Fruit fly (Drosophila melanogaster) whole organism, embryonic: ENCODE results near the gene Klp10A.

Source experiments
- BEAF-32 ChIP-seq: fragments of 200-800 bp; sonication (Bioruptor generic); optimal IDR thresholded peaks from 3 replicates; lab custom pipeline; 2017; ENCODE audit warnings: missing biosample characterization, missing genetic modification characterization, mild to moderate bottlenecking, moderate library complexity, missing genetic modification reagents
- CG11560 ChIP-seq: fragments of 200-800 bp; sonication (Bioruptor generic); IDR thresholded peaks from 3 replicates; pipeline ENCODE4 v1.3.6; 2022; ENCODE audit warnings: missing biosample characterization, missing genetic modification characterization
- CG11695 ChIP-seq: fragments of 200-800 bp; sonication (Bioruptor generic); IDR thresholded peaks from 3 replicates; pipeline ENCODE4 v1.3.6; 2022; ENCODE audit warnings: missing biosample characterization, missing genetic modification characterization
- CG14860 ChIP-seq: fragments of 200-800 bp; sonication (Bioruptor generic); IDR thresholded peaks from 3 replicates; pipeline ENCODE4 v1.3.6; 2022; ENCODE audit warnings: missing biosample characterization, missing genetic modification characterization; ENCODE audit not compliant: partially characterized antibody
- CG15514 ChIP-seq: fragments of 200-800 bp; sonication (Bioruptor generic); optimal IDR thresholded peaks from 3 replicates; lab custom pipeline; 2017; ENCODE audit warnings: missing biosample characterization, missing genetic modification characterization, mild to moderate bottlenecking, moderate library complexity, missing genetic modification reagents
- CG2678 ChIP-seq: fragments of 200-800 bp; sonication (Bioruptor generic); optimal IDR thresholded peaks from 3 replicates; lab custom pipeline; 2019; ENCODE audit warnings: missing biosample characterization, mild to moderate bottlenecking, missing genetic modification characterization, moderate library complexity
- CG30020 ChIP-seq: fragments of 200-800 bp; optimal IDR thresholded peaks from 2 replicates; lab custom pipeline; 2019; ENCODE audit warnings: missing biosample characterization, mild to moderate bottlenecking, missing genetic modification characterization, moderate library complexity
- CG34224 ChIP-seq: fragments of 200-800 bp; sonication (Bioruptor generic); IDR thresholded peaks from 3 replicates; pipeline ENCODE4 v1.3.6; 2022; ENCODE audit warnings: missing biosample characterization, missing genetic modification characterization; ENCODE audit not compliant: partially characterized antibody
- CG4424 ChIP-seq: fragments of 200-800 bp; sonication (Bioruptor generic); optimal IDR thresholded peaks from 3 replicates; lab custom pipeline; 2016; ENCODE audit warnings: missing biosample characterization, missing genetic modification characterization
- CG4617 ChIP-seq: fragments of 200-800 bp; sonication (Bioruptor generic); optimal IDR thresholded peaks from 3 replicates; lab custom pipeline; 2016; ENCODE audit warnings: missing biosample characterization, missing genetic modification characterization, borderline replicate concordance
- CG6791 ChIP-seq: fragments of 200-800 bp; sonication (Bioruptor generic); IDR thresholded peaks from 3 replicates; pipeline ENCODE4 v1.3.6; 2022; ENCODE audit warnings: missing biosample characterization, missing genetic modification characterization; ENCODE audit not compliant: partially characterized antibody
- CG8359 ChIP-seq: fragments of 200-800 bp; sonication (Bioruptor generic); optimal IDR thresholded peaks from 2 replicates; lab custom pipeline; 2017; ENCODE audit warnings: missing biosample characterization, mild to moderate bottlenecking, missing genetic modification characterization, borderline replicate concordance
- Doc3 ChIP-seq: fragments of 200-800 bp; sonication (Bioruptor generic); IDR thresholded peaks from 3 replicates; pipeline ENCODE4 v1.3.6; 2022; ENCODE audit warnings: missing biosample characterization, missing genetic modification characterization; ENCODE audit not compliant: partially characterized antibody
- Dp ChIP-seq: fragments of 200-800 bp; sonication (Bioruptor generic); optimal IDR thresholded peaks from 2 replicates; lab custom pipeline; 2018; ENCODE audit warnings: missing biosample characterization, mild to moderate bottlenecking, missing genetic modification characterization, moderate library complexity
- Dref ChIP-seq: fragments of 200-800 bp; sonication (Bioruptor generic); IDR thresholded peaks from 2 replicates; pipeline ENCODE4 v1.3.6; 2022; ENCODE audit warnings: missing biosample characterization, missing genetic modification characterization
- HLH4C ChIP-seq: fragments of 200-800 bp; sonication (Bioruptor generic); IDR thresholded peaks from 3 replicates; pipeline ENCODE4 v1.3.6; 2022; ENCODE audit warnings: missing biosample characterization, missing genetic modification characterization; ENCODE audit not compliant: partially characterized antibody
- MBD-R2 ChIP-seq: fragments of 200-800 bp; sonication (Bioruptor generic); IDR thresholded peaks from 2 replicates; pipeline ENCODE4 v1.3.6; 2022; ENCODE audit warnings: missing biosample characterization, missing genetic modification characterization
- MESR4 ChIP-seq: fragments of 200-800 bp; sonication (Bioruptor generic); optimal IDR thresholded peaks from 2 replicates; lab custom pipeline; 2018; ENCODE audit warnings: missing biosample characterization, mild to moderate bottlenecking, missing genetic modification characterization, moderate library complexity
- Med ChIP-seq: fragments of 200-800 bp; sonication (Bioruptor generic); peaks from one replicate; lab custom pipeline; 2016; ENCODE audit warnings: missing biosample characterization, missing genetic modification characterization, mild to moderate bottlenecking, inconsistent platforms, moderate library complexity
- Scr ChIP-seq: fragments of 200-800 bp; sonication (Bioruptor generic); IDR thresholded peaks from 2 replicates; pipeline ENCODE4 v1.3.6; 2022; ENCODE audit warnings: missing biosample characterization, missing genetic modification characterization; ENCODE audit not compliant: partially characterized antibody
- ato ChIP-seq: fragments of 200-800 bp; sonication (Bioruptor generic); IDR thresholded peaks from 2 replicates; pipeline ENCODE4 v1.3.6; 2022; ENCODE audit warnings: missing biosample characterization, missing genetic modification characterization; ENCODE audit not compliant: partially characterized antibody
- bbx ChIP-seq: fragments of 200-800 bp; sonication (Bioruptor generic); IDR thresholded peaks from 2 replicates; pipeline ENCODE4 v1.3.6; 2022; ENCODE audit warnings: missing biosample characterization, missing genetic modification characterization; ENCODE audit not compliant: partially characterized antibody
- cas ChIP-seq: fragments of 200-800 bp; sonication (Bioruptor generic); IDR thresholded peaks from 2 replicates; pipeline ENCODE4 v1.3.6; 2022; ENCODE audit warnings: missing biosample characterization, missing genetic modification characterization
- dmrt11E ChIP-seq: fragments of 200-800 bp; sonication (Bioruptor generic); optimal IDR thresholded peaks from 3 replicates; lab custom pipeline; 2018; ENCODE audit warnings: missing biosample characterization, mild to moderate bottlenecking, missing genetic modification characterization, moderate library complexity
- dysf ChIP-seq: fragments of 200-800 bp; sonication (Bioruptor generic); IDR thresholded peaks from 3 replicates; pipeline ENCODE4 v1.3.6; 2022; ENCODE audit warnings: missing biosample characterization, missing genetic modification characterization
- hb ChIP-seq: fragments of 200-800 bp; sonication (Bioruptor generic); IDR thresholded peaks from 3 replicates; pipeline ENCODE4 v1.3.6; 2022; ENCODE audit warnings: missing biosample characterization, missing genetic modification characterization; ENCODE audit not compliant: partially characterized antibody
- ken ChIP-seq: fragments of 200-800 bp; sonication (Bioruptor generic); IDR thresholded peaks from 3 replicates; pipeline ENCODE4 v1.3.6; 2022; ENCODE audit warnings: missing biosample characterization, missing genetic modification characterization
- knrl ChIP-seq: fragments of 200-800 bp; sonication (Bioruptor generic); IDR thresholded peaks from 3 replicates; pipeline ENCODE4 v1.3.6; 2022; ENCODE audit warnings: missing biosample characterization, missing genetic modification characterization; ENCODE audit not compliant: partially characterized antibody
- mld ChIP-seq: fragments of 200-800 bp; sonication (Bioruptor generic); IDR thresholded peaks from 3 replicates; pipeline ENCODE4 v1.3.6; 2022; ENCODE audit warnings: missing biosample characterization, missing genetic modification characterization; ENCODE audit not compliant: partially characterized antibody
- ro ChIP-seq: fragments of 200-800 bp; sonication (Bioruptor generic); IDR thresholded peaks from 2 replicates; pipeline ENCODE4 v1.3.6; 2022; ENCODE audit warnings: missing biosample characterization, missing genetic modification characterization
- row ChIP-seq: fragments of 200-800 bp; sonication (Bioruptor generic); IDR thresholded peaks from 3 replicates; pipeline ENCODE4 v1.3.6; 2022; ENCODE audit warnings: missing biosample characterization, missing genetic modification characterization
- sens ChIP-seq: fragments of 200-800 bp; sonication (Bioruptor generic); peaks from one replicate; lab custom pipeline; 2016; ENCODE audit warnings: missing biosample characterization, missing genetic modification characterization
- tio ChIP-seq: fragments of 200-800 bp; sonication (Bioruptor generic); optimal IDR thresholded peaks from 2 replicates; lab custom pipeline; 2017; ENCODE audit warnings: missing biosample characterization, missing genetic modification characterization, inconsistent platforms
- tna ChIP-seq: fragments of 200-800 bp; sonication (Bioruptor generic); IDR thresholded peaks from 2 replicates; pipeline ENCODE4 v1.3.6; 2022; ENCODE audit warnings: missing biosample characterization, missing genetic modification characterization; ENCODE audit not compliant: partially characterized antibody
- trem ChIP-seq: fragments of 200-800 bp; optimal IDR thresholded peaks from 3 replicates; lab custom pipeline; 2019; ENCODE audit warnings: missing biosample characterization, mild to moderate bottlenecking, missing genetic modification characterization, moderate library complexity
- unc-4 ChIP-seq: fragments of 200-800 bp; sonication (Bioruptor generic); IDR thresholded peaks from 2 replicates; pipeline ENCODE4 v1.3.6; 2022; ENCODE audit warnings: missing biosample characterization, missing genetic modification characterization; ENCODE audit not compliant: partially characterized antibody
- vnd ChIP-seq: fragments of 200-800 bp; sonication (Bioruptor generic); IDR thresholded peaks from 3 replicates; pipeline ENCODE4 v1.3.6; 2022; ENCODE audit warnings: missing biosample characterization, missing genetic modification characterization; ENCODE audit not compliant: partially characterized antibody
- vvl ChIP-seq: fragments of 200-800 bp; sonication (Bioruptor generic); IDR thresholded peaks from 2 replicates; pipeline ENCODE4 v1.3.6; 2022; ENCODE audit warnings: missing biosample characterization, missing genetic modification characterization

The Klp10A gene

dm6 chrX:11090161-11090560, 46.8 kb downstream of the Klp10A start, which contains the start of gene CG2076 (continued):
- no peak for TF ChIP-seq dysf (GFP tag; lab: Robert Waterston, UW)
- TF ChIP-seq Dref (GFP tag; lab: Robert Waterston, UW) = peak; percentile 87
- TF ChIP-seq dmrt11E (tag; lab: Kevin White, UChicago) = no peak
- peak; percentile 41 for TF ChIP-seq sens (GFP tag; lab: Kevin White, UChicago)
- peak; percentile 30 for TF ChIP-seq trem (tag; lab: Kevin White, UChicago)
- TF ChIP-seq HLH4C (GFP tag; lab: Robert Waterston, UW) = peak; percentile 97
- TF ChIP-seq Med (GFP tag; lab: Kevin White, UChicago) = peak; percentile 24
- TF ChIP-seq Scr (GFP tag; lab: Robert Waterston, UW) = peak; percentile 91
- peak; percentile 83 for TF ChIP-seq ato
- TF ChIP-seq CG8359 (GFP tag; lab: Kevin White, UChicago) = no peak
- peak; percentile 77 for TF ChIP-seq Dp (GFP tag; lab: Kevin White, UChicago)
- peak; percentile 12 for TF ChIP-seq CG4617
- TF ChIP-seq CG6791 (GFP tag; lab: Robert Waterston, UW) = peak; percentile 92
- TF ChIP-seq CG15514 (GFP tag; lab: Kevin White, UChicago) = peak; percentile 23
- TF ChIP-seq CG11560 (tag; lab: Robert Waterston, UW) = peak; percentile 93
- peak; percentile 96 for TF ChIP-seq CG14860
- peak; percentile 57 for TF ChIP-seq MBD-R2
- TF ChIP-seq bbx (GFP tag; lab: Robert Waterston, UW) = peak; percentile 90
- TF ChIP-seq ro = no peak
- 0 out of 2 replicates have a peak, but pooled peaks have one; percentile 11 for TF ChIP-seq vvl (GFP tag; lab: Robert Waterston, UW)
- peak; percentile 81 for TF ChIP-seq BEAF-32 (GFP tag; lab: Kevin White, UChicago)
- TF ChIP-seq CG34224 (GFP tag; lab: Robert Waterston, UW) = peak; percentile 93
- TF ChIP-seq unc-4 (GFP tag; lab: Robert Waterston, UW) = peak; percentile 84
- no peak for TF ChIP-seq CG30020
- peak; percentile 86 for TF ChIP-seq Doc3 (GFP tag; lab: Robert Waterston, UW)
- no peak for TF ChIP-seq CG4424 (GFP tag; lab: Kevin White, UChicago)
- TF ChIP-seq MESR4 (GFP tag; lab: Kevin White, UChicago) = peak; percentile 28
- TF ChIP-seq tna = peak; percentile 95
- peak; percentile 92 for TF ChIP-seq vnd
- TF ChIP-seq knrl = peak; percentile 89
- TF ChIP-seq mld (GFP tag; lab: Robert Waterston, UW) = peak; percentile 82
- no peak for TF ChIP-seq tio (GFP tag; lab: Kevin White, UChicago)
- peak; percentile 95 for TF ChIP-seq hb (GFP tag; lab: Robert Waterston, UW)
- TF ChIP-seq ken = no peak
- TF ChIP-seq, all 482 proteins: peak for 54

dm6 chrX:11088778-11089340, 48.1 kb downstream of the Klp10A start, which contains the start of gene Vago:
Vago (plus strand) TSS chrX:11089290.
- TF ChIP-seq CG11695 (GFP tag; lab: Robert Waterston, UW) (0 out of 3 replicates have a peak, but pooled peaks have one; percentile 30), row (0 out of 3 replicates have a peak, but pooled peaks have one; percentile 15), cas (GFP tag; lab: Robert Waterston, UW) (no peak), CG2678 (tag; lab: Kevin White, UChicago) (peak; percentile 14)
